Worm (Caenorhabditis elegans) whole organism, L1 larva: ENCODE data around the gene hecw-1.

Experiments
- C34B4.2 ChIP-seq: sonication (generic microtip); optimal IDR thresholded peaks from 2 replicates; lab custom pipeline; 2017; ENCODE audit warnings: mild to moderate bottlenecking, missing genetic modification characterization, missing compliant biosample characterization
- F16B12.6 ChIP-seq: fragments of 150-350 bp; optimal IDR thresholded peaks from 2 replicates; lab custom pipeline; 2014; ENCODE audit warnings: missing biosample characterization, missing genetic modification characterization
- aha-1 ChIP-seq: fragments of 150-350 bp; optimal IDR thresholded peaks from 2 replicates; lab custom pipeline; 2014; ENCODE audit warnings: missing biosample characterization, missing genetic modification characterization
- alr-1 ChIP-seq: fragments of 200-800 bp; sonication (Bioruptor generic); optimal IDR thresholded peaks from 2 replicates; lab custom pipeline; 2018; ENCODE audit warnings: borderline replicate concordance, mild to moderate bottlenecking, missing genetic modification characterization, missing compliant biosample characterization
- aly-2 ChIP-seq: fragments of 150-350 bp; optimal IDR thresholded peaks from 2 replicates; lab custom pipeline; 2014; ENCODE audit warnings: missing biosample characterization, missing genetic modification characterization
- ama-1 ChIP-seq: fragments of 150-350 bp; optimal IDR thresholded peaks from 2 replicates; lab custom pipeline; 2014
- blmp-1 ChIP-seq: fragments of 150-350 bp; optimal IDR thresholded peaks from 2 replicates; lab custom pipeline; 2014; ENCODE audit warnings: missing biosample characterization, missing genetic modification characterization
- ceh-8 ChIP-seq: fragments of 200-800 bp; sonication (Bioruptor generic); optimal IDR thresholded peaks from 2 replicates; lab custom pipeline; 2018; ENCODE audit warnings: mild to moderate bottlenecking, missing genetic modification characterization, moderate library complexity, missing compliant biosample characterization
- ceh-82 ChIP-seq, 3 experiments: fragments of 150-350 bp in 1 of 3; sonication (generic microtip) in 2 of 3; optimal IDR thresholded peaks; 2 replicates each; lab custom pipeline; 2014 to 2017; ENCODE audit warnings: missing biosample characterization in 3 of 3, missing genetic modification characterization in 3 of 3
- dpl-1 ChIP-seq, 3 experiments: fragments of 150-350 bp in 2 of 3; sonication (generic microtip) in 1 of 3; optimal IDR thresholded peaks; 2 replicates each; lab custom pipeline; 2014 to 2017; ENCODE audit warnings: missing biosample characterization in 3 of 3, missing genetic modification characterization in 3 of 3, missing genetic modification reagents in 3 of 3
- dsc-1 ChIP-seq: sonication (generic microtip); optimal IDR thresholded peaks from 2 replicates; lab custom pipeline; 2016; ENCODE audit warnings: mild to moderate bottlenecking, missing genetic modification characterization, missing compliant biosample characterization
- efl-1 ChIP-seq, 4 experiments: fragments of 150-350 bp; optimal IDR thresholded peaks in 3 of 4; peaks in 1 of 4; 1 replicate in 1 of 4; 2 replicates in 3 of 4; lab custom pipeline; 2014; ENCODE audit warnings: missing biosample characterization in 2 of 4, missing genetic modification characterization in 2 of 4, missing genetic modification reagents in 2 of 4
- efl-3 ChIP-seq: fragments of 200-800 bp; sonication (Bioruptor generic); optimal IDR thresholded peaks from 2 replicates; lab custom pipeline; 2018; ENCODE audit warnings: mild to moderate bottlenecking, missing genetic modification characterization, missing compliant biosample characterization
- egl-13 ChIP-seq: sonication (generic microtip); optimal IDR thresholded peaks from 2 replicates; lab custom pipeline; 2016; ENCODE audit warnings: missing genotype, missing genetic modification reagents, missing genetic modification characterization, missing compliant biosample characterization
- egl-27 ChIP-seq, 2 experiments: fragments of 150-350 bp in 1 of 2; sonication (generic microtip); optimal IDR thresholded peaks; 3 replicates each; lab custom pipeline; 2017 to 2018; ENCODE audit warnings: missing biosample characterization in 2 of 2, missing genetic modification characterization in 2 of 2, missing genetic modification reagents in 2 of 2
- elt-3 ChIP-seq, 6 experiments: fragments of 150-350 bp in 1 of 6; sonication (generic microtip); optimal IDR thresholded peaks; 2 replicates each; lab custom pipeline; 2017 to 2018; ENCODE audit warnings: missing biosample characterization in 6 of 6, missing genetic modification characterization in 6 of 6, inconsistent platforms in 1 of 6
- fkh-10 ChIP-seq: sonication (generic microtip); optimal IDR thresholded peaks from 2 replicates; lab custom pipeline; 2017; ENCODE audit warnings: missing biosample characterization, missing genetic modification reagents, missing genetic modification characterization
- fkh-4 ChIP-seq: sonication (generic microtip); optimal IDR thresholded peaks from 2 replicates; lab custom pipeline; 2016; ENCODE audit warnings: missing compliant biosample characterization, missing genetic modification characterization, borderline replicate concordance
- grh-1 ChIP-seq: fragments of 200-800 bp; sonication (Bioruptor generic); IDR thresholded peaks from 2 replicates; pipeline ENCODE4 v1.3.6; 2022; ENCODE audit warnings: missing genetic modification reagents, missing genetic modification characterization, missing compliant biosample characterization
- hlh-17 ChIP-seq: fragments of 200-800 bp; sonication (Bioruptor generic); optimal IDR thresholded peaks from 2 replicates; lab custom pipeline; 2018; ENCODE audit warnings: missing genetic modification characterization, mild to moderate bottlenecking, missing compliant biosample characterization, moderate library complexity, borderline replicate concordance
- hlh-4 ChIP-seq: sonication (generic microtip); optimal IDR thresholded peaks from 2 replicates; lab custom pipeline; 2016; ENCODE audit warnings: mild to moderate bottlenecking, missing genetic modification characterization, missing compliant biosample characterization
- hpl-2 ChIP-seq: fragments of 150-350 bp; optimal IDR thresholded peaks from 2 replicates; lab custom pipeline; 2014; ENCODE audit warnings: missing biosample characterization, missing genetic modification reagents, missing genetic modification characterization
- isw-1 ChIP-seq: fragments of 200-800 bp; sonication (Bioruptor generic); IDR thresholded peaks from 2 replicates; pipeline ENCODE4 v1.3.6; 2022; ENCODE audit warnings: missing genetic modification characterization, missing compliant biosample characterization
- lin-13 ChIP-seq: fragments of 150-350 bp; optimal IDR thresholded peaks from 2 replicates; lab custom pipeline; 2014; ENCODE audit warnings: missing biosample characterization, missing genetic modification reagents, missing genetic modification characterization
- lin-14 ChIP-seq: fragments of 200-800 bp; sonication (Bioruptor generic); optimal IDR thresholded peaks from 2 replicates; lab custom pipeline; 2018; ENCODE audit warnings: mild to moderate bottlenecking, missing genetic modification characterization, moderate library complexity, missing compliant biosample characterization
- mef-2 ChIP-seq: fragments of 150-350 bp; optimal IDR thresholded peaks from 2 replicates; lab custom pipeline; 2014; ENCODE audit warnings: missing biosample characterization, missing genetic modification characterization
- nhr-11 ChIP-seq: fragments of 150-350 bp; optimal IDR thresholded peaks from 2 replicates; lab custom pipeline; 2014; ENCODE audit warnings: missing biosample characterization, missing genetic modification characterization
- nhr-19 ChIP-seq: fragments of 200-800 bp; sonication (Bioruptor generic); conservative IDR thresholded peaks from 2 replicates; pipeline ENCODE4 v1.3.6; 2022; ENCODE audit warnings: missing genetic modification characterization, missing compliant biosample characterization
- nhr-237 ChIP-seq: fragments of 150-350 bp; optimal IDR thresholded peaks from 2 replicates; lab custom pipeline; 2014; ENCODE audit warnings: missing biosample characterization, missing genetic modification characterization
- nhr-28 ChIP-seq: fragments of 150-350 bp; optimal IDR thresholded peaks from 2 replicates; lab custom pipeline; 2014; ENCODE audit warnings: missing biosample characterization, missing genetic modification characterization
- nhr-47 ChIP-seq: sonication (generic microtip); optimal IDR thresholded peaks from 2 replicates; lab custom pipeline; 2016; ENCODE audit warnings: mild to moderate bottlenecking, missing genetic modification characterization, moderate library complexity, missing compliant biosample characterization
- nhr-71 ChIP-seq: sonication (generic microtip); optimal IDR thresholded peaks from 2 replicates; lab custom pipeline; 2016; ENCODE audit warnings: mild to moderate bottlenecking, missing genetic modification characterization, moderate library complexity, missing compliant biosample characterization
- nhr-76 ChIP-seq: sonication (generic microtip); optimal IDR thresholded peaks from 2 replicates; lab custom pipeline; 2017; ENCODE audit warnings: missing biosample characterization, missing genetic modification characterization
- nhr-77 ChIP-seq: fragments of 150-350 bp; optimal IDR thresholded peaks from 2 replicates; lab custom pipeline; 2014; ENCODE audit warnings: missing biosample characterization, missing genetic modification characterization
- nhr-85 ChIP-seq: sonication (generic microtip); peaks from one replicate; lab custom pipeline; 2016; ENCODE audit warnings: missing genetic modification characterization, inconsistent platforms, missing compliant biosample characterization
- nhr-90 ChIP-seq: sonication (generic microtip); optimal IDR thresholded peaks from 2 replicates; lab custom pipeline; 2016; ENCODE audit warnings: mild to moderate bottlenecking, missing genetic modification characterization, missing compliant biosample characterization; ENCODE audit not compliant: poor library complexity
- snpc-4 ChIP-seq: fragments of 150-350 bp; optimal IDR thresholded peaks from 2 replicates; lab custom pipeline; 2014; ENCODE audit warnings: missing biosample characterization, missing genetic modification characterization
- snu-23 ChIP-seq: sonication (generic microtip); optimal IDR thresholded peaks from 2 replicates; lab custom pipeline; 2016; ENCODE audit warnings: missing genetic modification characterization, missing compliant biosample characterization
- sptf-1 ChIP-seq: fragments of 150-350 bp; optimal IDR thresholded peaks from 2 replicates; lab custom pipeline; 2014; ENCODE audit warnings: missing biosample characterization, missing genetic modification characterization
- sup-37 ChIP-seq: fragments of 200-800 bp; sonication (Bioruptor generic); optimal IDR thresholded peaks from 2 replicates; lab custom pipeline; 2018; ENCODE audit warnings: mild to moderate bottlenecking, missing genetic modification characterization, missing compliant biosample characterization
- tlp-1 ChIP-seq: fragments of 150-350 bp; optimal IDR thresholded peaks from 2 replicates; lab custom pipeline; 2014; ENCODE audit warnings: missing biosample characterization, missing genetic modification characterization
- unc-130 ChIP-seq: fragments of 150-350 bp; optimal IDR thresholded peaks from 2 replicates; lab custom pipeline; 2017; ENCODE audit warnings: missing biosample characterization, missing genetic modification characterization, inconsistent platforms
- unc-30 ChIP-seq: sonication (generic microtip); optimal IDR thresholded peaks from 2 replicates; lab custom pipeline; 2017; ENCODE audit warnings: missing biosample characterization, missing genetic modification characterization
- unc-98 ChIP-seq: fragments of 200-800 bp; sonication (Bioruptor generic); IDR thresholded peaks from 2 replicates; pipeline ENCODE4 v1.3.6; 2022; ENCODE audit warnings: missing genetic modification characterization, missing compliant biosample characterization
- xbp-1 ChIP-seq: sonication (generic microtip); optimal IDR thresholded peaks from 2 replicates; lab custom pipeline; 2016; ENCODE audit warnings: missing genetic modification characterization, missing compliant biosample characterization

hecw-1 gene

ce11 chrIII:3351672-3352071 is 38.1 kb downstream of the hecw-1 start (continued):
- TF ChIP-seq xbp-1 (no peak), efl-3 (GFP tag; lab: Kevin White, UChicago) (no peak), ceh-8 (no peak), hlh-17 (GFP tag; lab: Kevin White, UChicago) (no peak), nhr-237 (tag; lab: Kevin White, UChicago) (no peak), nhr-28 (no peak), nhr-19 (no peak), egl-27 (tag; optimal IDR thresholded peaks at IDR 0.05; lab: Kevin White, UChicago) (no peak), unc-30 (tag; lab: Kevin White, UChicago) (no peak), aha-1 (tag; lab: Kevin White, UChicago) (no peak), C34B4.2 (tag; lab: Kevin White, UChicago) (no peak), unc-98 (no peak), dsc-1 (tag; lab: Kevin White, UChicago) (no peak), dpl-1 (GFP tag; optimal IDR thresholded peaks at IDR 0.05; lab: Kevin White, UChicago) (no peak), efl-1 (optimal IDR thresholded peaks at IDR 0.05; lab: Kevin White, UChicago) (no peak), efl-1 (GFP tag; optimal IDR thresholded peaks at IDR 0.05 in 1 of 2; lab: Kevin White, UChicago) (peak in 1 of 2 experiments; percentile 21), fkh-10 (GFP tag; lab: Kevin White, UChicago) (no peak), isw-1 (GFP tag; lab: Robert Waterston, UW) (no peak), sptf-1 (no peak), egl-13 (tag; lab: Kevin White, UChicago) (no peak), hpl-2 (GFP tag; lab: Kevin White, UChicago) (no peak), snu-23 (GFP tag; lab: Kevin White, UChicago) (peak; percentile 40)
- TF ChIP-seq, all 84 proteins: peak for 8

- TF ChIP-seq grh-1 (GFP tag; lab: Robert Waterston, UW) (no peak), nhr-71 (tag; lab: Kevin White, UChicago) (no peak), dpl-1 (GFP tag; optimal IDR thresholded peaks at IDR 0.05; lab: Kevin White, UChicago) (no peak), snpc-4 (tag; lab: Kevin White, UChicago) (no peak), fkh-4 (tag; lab: Kevin White, UChicago) (no peak), tlp-1 (tag; lab: Kevin White, UChicago) (no peak), alr-1 (no peak), ceh-8 (no peak), hlh-4 (tag; lab: Kevin White, UChicago) (no peak), nhr-77 (tag; lab: Kevin White, UChicago) (no peak), sup-37 (GFP tag; lab: Kevin White, UChicago) (no peak)
Measured at ce11 chrIII:3351091-3351490, 38.7 kb downstream of the hecw-1 start.

ce11 chrIII:3349061-3349460 is 40.7 kb downstream of the hecw-1 start:
- TF ChIP-seq lin-14 (GFP tag; lab: Kevin White, UChicago) = peak; percentile 56
- peak in 3 of 6 experiments; percentile 2 to 35 (median 9) for TF ChIP-seq elt-3 (tag; optimal IDR thresholded peaks at IDR 0.05; lab: Kevin White, UChicago)
- no peak for TF ChIP-seq nhr-237 (tag; lab: Kevin White, UChicago)
- TF ChIP-seq blmp-1 = peak; percentile 71

ce11 chrIII:3346665-3347064 is 43.1 kb downstream of the hecw-1 start:
- no peak for TF ChIP-seq nhr-76 (tag; lab: Kevin White, UChicago)
- TF ChIP-seq, all 84 proteins: peak for 0

- TF ChIP-seq aly-2 (no peak), F16B12.6 (tag; lab: Kevin White, UChicago) (no peak), ceh-82 (tag; optimal IDR thresholded peaks at IDR 0.05; lab: Kevin White, UChicago) (no peak), mef-2 (tag; lab: Kevin White, UChicago) (no peak), fkh-4 (tag; lab: Kevin White, UChicago) (no peak), hpl-2 (GFP tag; lab: Kevin White, UChicago) (no peak), lin-13 (GFP tag; lab: Kevin White, UChicago) (no peak), nhr-11 (tag; lab: Kevin White, UChicago) (no peak), ama-1 (no peak), blmp-1 (peak; percentile 69), snpc-4 (tag; lab: Kevin White, UChicago) (no peak), nhr-90 (tag; lab: Kevin White, UChicago) (no peak), nhr-47 (tag; lab: Kevin White, UChicago) (no peak), efl-1 (optimal IDR thresholded peaks at IDR 0.05; lab: Kevin White, UChicago) (no peak), efl-1 (GFP tag; optimal IDR thresholded peaks at IDR 0.05 in 1 of 2; lab: Kevin White, UChicago) (peak in 1 of 2 experiments; percentile 83), sptf-1 (no peak), nhr-76 (tag; lab: Kevin White, UChicago) (no peak), nhr-85 (tag; lab: Kevin White, UChicago) (peak; percentile 51), lin-14 (GFP tag; lab: Kevin White, UChicago) (peak; percentile 34), grh-1 (GFP tag; lab: Robert Waterston, UW) (no peak), unc-130 (no peak)
Measured at ce11 chrIII:3345835-3346234, 43.9 kb downstream of the hecw-1 start.
